Worm (Caenorhabditis elegans) whole organism, L2 larva: ENCODE data around the gene C17H12.5.

Source experiments
- C34F6.9 ChIP-seq: fragments of 150-350 bp; optimal IDR thresholded peaks from 2 replicates; lab custom pipeline; 2014; ENCODE audit warnings: missing biosample characterization, missing genetic modification characterization
- F13H6.1 ChIP-seq: sonication (generic microtip); optimal IDR thresholded peaks from 2 replicates; lab custom pipeline; 2016; ENCODE audit warnings: missing genetic modification characterization, missing compliant biosample characterization
- R02D3.7 ChIP-seq: fragments of 150-350 bp; optimal IDR thresholded peaks from 2 replicates; lab custom pipeline; 2014; ENCODE audit warnings: missing biosample characterization, missing genetic modification characterization
- Y55F3AM.14 ChIP-seq: fragments of 200-800 bp; sonication (Bioruptor generic); optimal IDR thresholded peaks from 2 replicates; lab custom pipeline; 2018; ENCODE audit warnings: mild to moderate bottlenecking, missing genetic modification characterization, missing compliant biosample characterization
- ZK546.5 ChIP-seq: sonication (generic microtip); optimal IDR thresholded peaks from 2 replicates; lab custom pipeline; 2017; ENCODE audit warnings: missing biosample characterization, missing genetic modification characterization
- alr-1 ChIP-seq: fragments of 150-350 bp; optimal IDR thresholded peaks from 2 replicates; lab custom pipeline; 2014; ENCODE audit warnings: missing biosample characterization, missing genetic modification characterization
- aly-2 ChIP-seq: fragments of 150-350 bp; optimal IDR thresholded peaks from 2 replicates; lab custom pipeline; 2014; ENCODE audit warnings: missing biosample characterization, missing genetic modification characterization
- ama-1 ChIP-seq: fragments of 150-350 bp; optimal IDR thresholded peaks from 2 replicates; lab custom pipeline; 2018; ENCODE audit warnings: inconsistent platforms
- blmp-1 ChIP-seq: sonication (generic microtip); optimal IDR thresholded peaks from 2 replicates; lab custom pipeline; 2017; ENCODE audit warnings: missing genetic modification characterization, mild to moderate bottlenecking, missing compliant biosample characterization, antibody characterized with exemption, moderate library complexity; ENCODE audit not compliant: insufficient read depth
- ceh-16 ChIP-seq: fragments of 150-350 bp; optimal IDR thresholded peaks from 2 replicates; lab custom pipeline; 2014; ENCODE audit warnings: missing biosample characterization, missing genetic modification characterization
- ceh-82 ChIP-seq: fragments of 150-350 bp; optimal IDR thresholded peaks from 2 replicates; lab custom pipeline; 2014; ENCODE audit warnings: missing biosample characterization, missing genetic modification characterization
- crh-2 ChIP-seq: sonication (generic microtip); optimal IDR thresholded peaks from 2 replicates; lab custom pipeline; 2017; ENCODE audit warnings: missing biosample characterization, missing genetic modification characterization
- dmd-4 ChIP-seq: sonication (generic microtip); optimal IDR thresholded peaks from 2 replicates; lab custom pipeline; 2017; ENCODE audit warnings: missing biosample characterization, missing genetic modification characterization
- egl-27 ChIP-seq: sonication (generic microtip); optimal IDR thresholded peaks from 3 replicates; lab custom pipeline; 2017; ENCODE audit warnings: missing biosample characterization, missing genetic modification reagents, missing genetic modification characterization
- elt-1 ChIP-seq: fragments of 150-350 bp; optimal IDR thresholded peaks from 2 replicates; lab custom pipeline; 2014; ENCODE audit warnings: missing biosample characterization, missing genetic modification characterization
- elt-3 ChIP-seq: sonication (generic microtip); optimal IDR thresholded peaks from 2 replicates; lab custom pipeline; 2017; ENCODE audit warnings: missing biosample characterization, missing genetic modification characterization
- fos-1 ChIP-seq: fragments of 150-350 bp; optimal IDR thresholded peaks from 2 replicates; lab custom pipeline; 2014; ENCODE audit warnings: missing biosample characterization, missing genetic modification characterization
- gmeb-1 ChIP-seq: fragments of 150-350 bp; optimal IDR thresholded peaks from 2 replicates; lab custom pipeline; 2014; ENCODE audit warnings: missing biosample characterization, missing genetic modification characterization
- lin-11 ChIP-seq: fragments of 150-350 bp; sonication (generic microtip); optimal IDR thresholded peaks from 2 replicates; lab custom pipeline; 2014; ENCODE audit warnings: missing biosample characterization, missing genetic modification characterization, inconsistent platforms, mixed read lengths
- lin-13 ChIP-seq: fragments of 150-350 bp; optimal IDR thresholded peaks from 2 replicates; lab custom pipeline; 2014; ENCODE audit warnings: missing biosample characterization, missing genetic modification reagents, missing genetic modification characterization
- lin-39 ChIP-seq: fragments of 150-350 bp; optimal IDR thresholded peaks from 2 replicates; lab custom pipeline; 2014; ENCODE audit warnings: missing biosample characterization, missing genetic modification reagents, missing genetic modification characterization
- lsy-2 ChIP-seq, 2 experiments: fragments of 150-350 bp in 1 of 2; sonication (generic microtip) in 1 of 2; optimal IDR thresholded peaks; 2 replicates each; lab custom pipeline; 2014 to 2017; ENCODE audit warnings: missing biosample characterization in 2 of 2, missing genetic modification characterization in 2 of 2
- mab-5 ChIP-seq: fragments of 150-350 bp; optimal IDR thresholded peaks from 2 replicates; lab custom pipeline; 2014; ENCODE audit warnings: missing biosample characterization, missing genetic modification characterization
- mbf-1 ChIP-seq: sonication (generic microtip); optimal IDR thresholded peaks from 2 replicates; lab custom pipeline; 2017; ENCODE audit warnings: missing biosample characterization, missing genetic modification characterization
- mdl-1 ChIP-seq, 2 experiments: fragments of 150-350 bp in 1 of 2; sonication (generic microtip) in 1 of 2; optimal IDR thresholded peaks; 2 replicates each; lab custom pipeline; 2017; ENCODE audit warnings: missing biosample characterization in 2 of 2, missing genetic modification characterization in 2 of 2
- nhr-10 ChIP-seq: sonication (generic microtip); optimal IDR thresholded peaks from 2 replicates; lab custom pipeline; 2017; ENCODE audit warnings: missing biosample characterization, missing genetic modification characterization
- nhr-11 ChIP-seq: fragments of 150-350 bp; optimal IDR thresholded peaks from 2 replicates; lab custom pipeline; 2014; ENCODE audit warnings: missing biosample characterization, missing genetic modification characterization
- nhr-12 ChIP-seq: fragments of 150-350 bp; optimal IDR thresholded peaks from 2 replicates; lab custom pipeline; 2014; ENCODE audit warnings: missing biosample characterization, missing genetic modification characterization
- nhr-129 ChIP-seq: fragments of 150-350 bp; optimal IDR thresholded peaks from 2 replicates; lab custom pipeline; 2014; ENCODE audit warnings: missing biosample characterization, missing genetic modification characterization
- nhr-21 ChIP-seq: fragments of 150-350 bp; optimal IDR thresholded peaks from 2 replicates; lab custom pipeline; 2014; ENCODE audit warnings: missing biosample characterization, missing genetic modification characterization
- nhr-23 ChIP-seq: fragments of 150-350 bp; optimal IDR thresholded peaks from 2 replicates; lab custom pipeline; 2014; ENCODE audit warnings: missing biosample characterization, missing genetic modification reagents, missing genetic modification characterization
- nhr-237 ChIP-seq: fragments of 150-350 bp; optimal IDR thresholded peaks from 2 replicates; lab custom pipeline; 2014; ENCODE audit warnings: missing biosample characterization, missing genetic modification characterization
- nhr-25 ChIP-seq: fragments of 150-350 bp; sonication (generic microtip); optimal IDR thresholded peaks from 3 replicates; lab custom pipeline; 2014; ENCODE audit warnings: missing biosample characterization, missing genetic modification characterization
- nhr-6 ChIP-seq: fragments of 150-350 bp; optimal IDR thresholded peaks from 2 replicates; lab custom pipeline; 2014; ENCODE audit warnings: missing biosample characterization, missing genetic modification characterization
- nhr-77 ChIP-seq: fragments of 150-350 bp; optimal IDR thresholded peaks from 2 replicates; lab custom pipeline; 2014; ENCODE audit warnings: missing biosample characterization, missing genetic modification characterization
- peb-1 ChIP-seq: fragments of 150-350 bp; optimal IDR thresholded peaks from 2 replicates; lab custom pipeline; 2014; ENCODE audit warnings: missing biosample characterization, missing genetic modification characterization
- sem-4 ChIP-seq: fragments of 150-350 bp; optimal IDR thresholded peaks from 2 replicates; lab custom pipeline; 2014; ENCODE audit warnings: missing biosample characterization, missing genetic modification reagents, missing genetic modification characterization
- skn-1 ChIP-seq: sonication (generic microtip); optimal IDR thresholded peaks from 2 replicates; lab custom pipeline; 2017; ENCODE audit warnings: missing biosample characterization, missing genetic modification characterization
- sma-3 ChIP-seq: sonication (generic microtip); optimal IDR thresholded peaks from 2 replicates; lab custom pipeline; 2016; ENCODE audit warnings: missing genetic modification reagents, missing genetic modification characterization, missing compliant biosample characterization
- sma-9 ChIP-seq, 2 experiments: fragments of 150-350 bp in 1 of 2; sonication (generic microtip) in 1 of 2; optimal IDR thresholded peaks; 2 replicates each; lab custom pipeline; 2014 to 2016; ENCODE audit warnings: missing genetic modification characterization in 2 of 2, mild to moderate bottlenecking in 1 of 2, missing biosample characterization in 1 of 2, missing compliant biosample characterization in 1 of 2, missing genetic modification reagents in 1 of 2, moderate library complexity in 1 of 2
- snpc-4 ChIP-seq: fragments of 150-350 bp; optimal IDR thresholded peaks from 2 replicates; lab custom pipeline; 2014; ENCODE audit warnings: missing biosample characterization, missing genetic modification characterization
- unc-39 ChIP-seq: fragments of 150-350 bp; optimal IDR thresholded peaks from 2 replicates; lab custom pipeline; 2014; ENCODE audit warnings: missing biosample characterization, missing genetic modification characterization
- unc-55 ChIP-seq: fragments of 150-350 bp; sonication (generic microtip); optimal IDR thresholded peaks from 3 replicates; lab custom pipeline; 2014; ENCODE audit warnings: missing biosample characterization, missing genetic modification reagents, missing genetic modification characterization
- unc-62 ChIP-seq: fragments of 150-350 bp; optimal IDR thresholded peaks from 2 replicates; lab custom pipeline; 2014; ENCODE audit warnings: missing biosample characterization, missing genetic modification reagents, missing genetic modification characterization
- zag-1 ChIP-seq: fragments of 150-350 bp; optimal IDR thresholded peaks from 2 replicates; lab custom pipeline; 2014; ENCODE audit warnings: missing biosample characterization, missing genetic modification characterization
- ztf-1 ChIP-seq: fragments of 200-800 bp; sonication (Bioruptor generic); conservative IDR thresholded peaks from 2 replicates; pipeline ENCODE4 v1.3.6; 2022; ENCODE audit warnings: missing genetic modification characterization, missing compliant biosample characterization
- ztf-11 ChIP-seq: sonication (generic microtip); optimal IDR thresholded peaks from 2 replicates; lab custom pipeline; 2017; ENCODE audit warnings: missing biosample characterization, missing genetic modification characterization
- ztf-4 ChIP-seq: fragments of 150-350 bp; optimal IDR thresholded peaks from 2 replicates; lab custom pipeline; 2014; ENCODE audit warnings: missing biosample characterization, missing genetic modification characterization

C17H12.5 gene

DNA sequence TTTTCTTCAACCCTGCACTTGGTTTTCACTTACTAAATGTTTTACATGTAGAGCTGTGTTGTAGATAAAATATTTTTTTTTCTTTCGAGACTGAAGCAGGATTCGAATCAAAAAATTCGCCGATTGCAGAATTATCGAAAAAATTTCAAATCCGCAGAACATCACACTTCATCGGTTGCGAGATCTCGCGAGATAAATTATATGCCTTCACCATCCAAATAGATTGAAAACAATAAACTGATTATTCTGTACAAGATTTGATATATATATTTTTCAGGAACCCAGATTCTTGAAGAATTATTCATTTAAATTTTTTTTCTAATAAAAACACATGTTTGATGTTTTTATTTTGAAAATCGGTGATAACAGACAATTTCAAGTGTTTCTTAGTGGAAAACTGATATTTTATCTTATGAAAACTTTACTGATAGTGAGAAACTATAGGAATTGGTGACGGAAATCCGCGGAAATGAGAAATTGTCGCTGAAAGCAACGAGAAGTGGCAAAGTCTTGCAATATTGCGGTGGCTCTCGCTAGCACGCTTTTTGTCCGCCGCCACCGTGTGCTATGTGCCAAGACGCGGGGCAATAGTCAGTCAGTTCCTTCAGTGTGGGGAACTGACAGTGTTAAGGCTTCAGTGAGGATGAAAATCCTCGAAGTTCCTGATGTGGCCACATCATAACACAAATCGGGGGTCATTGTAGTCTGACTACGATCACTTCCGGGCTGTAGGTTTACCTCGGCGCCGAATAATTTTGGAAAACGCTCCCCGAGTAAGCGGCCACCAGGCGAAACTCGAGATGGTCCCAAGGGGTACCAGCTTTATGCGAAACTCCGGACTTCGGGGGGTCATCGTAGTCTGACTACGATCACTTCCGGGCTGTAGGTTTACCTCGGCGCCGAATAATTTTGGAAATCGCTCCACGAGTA lies 24.8 kb downstream of the C17H12.5 start:
- no peak for TF ChIP-seq ztf-4 (tag; lab: Kevin White, UChicago)
- no peak for TF ChIP-seq aly-2 (tag; lab: Kevin White, UChicago)
- no peak for TF ChIP-seq ceh-16 (tag; lab: Kevin White, UChicago)
- no peak for TF ChIP-seq alr-1
- no peak for TF ChIP-seq unc-62 (GFP tag; lab: Kevin White, UChicago)
- TF ChIP-seq Y55F3AM.14 (GFP tag; lab: Kevin White, UChicago): peak; percentile 16
- no peak for TF ChIP-seq egl-27 (tag; lab: Kevin White, UChicago)
- TF ChIP-seq fos-1 (tag; lab: Kevin White, UChicago): no peak
- TF ChIP-seq mdl-1 (tag; optimal IDR thresholded peaks at IDR 0.05; lab: Kevin White, UChicago): no peak
- TF ChIP-seq nhr-129: no peak
- TF ChIP-seq C34F6.9 (tag; lab: Kevin White, UChicago): no peak
- no peak for TF ChIP-seq F13H6.1 (tag; lab: Kevin White, UChicago)
- TF ChIP-seq crh-2 (tag; lab: Kevin White, UChicago): peak; percentile 71
- no peak for TF ChIP-seq ceh-82 (tag; lab: Kevin White, UChicago)
- TF ChIP-seq sem-4: no peak
- TF ChIP-seq unc-39 (tag; lab: Kevin White, UChicago): no peak
- TF ChIP-seq ZK546.5 (tag; lab: Kevin White, UChicago): no peak
- peak; percentile 32 for TF ChIP-seq sma-9 (GFP tag; optimal IDR thresholded peaks at IDR 0.05; lab: Kevin White, UChicago)
- no peak for TF ChIP-seq sma-9 (tag; optimal IDR thresholded peaks at IDR 0.05; lab: Kevin White, UChicago)
- no peak for TF ChIP-seq R02D3.7 (tag; lab: Kevin White, UChicago)
- no peak for TF ChIP-seq nhr-21 (tag; lab: Kevin White, UChicago)
- no peak for TF ChIP-seq blmp-1 (tag; lab: Kevin White, UChicago)
- TF ChIP-seq peb-1 (tag; lab: Kevin White, UChicago): no peak
- no peak for TF ChIP-seq ama-1 (lab: Kevin White, UChicago)
- TF ChIP-seq nhr-12 (tag; lab: Kevin White, UChicago): no peak
- no peak for TF ChIP-seq dmd-4
- TF ChIP-seq gmeb-1: peak; percentile 35
- TF ChIP-seq nhr-11 (tag; lab: Kevin White, UChicago): no peak
- no peak for TF ChIP-seq zag-1 (tag; lab: Kevin White, UChicago)
- no peak for TF ChIP-seq elt-1 (tag; lab: Kevin White, UChicago)
- no peak for TF ChIP-seq nhr-237 (tag; lab: Kevin White, UChicago)
- TF ChIP-seq elt-3 (tag; lab: Kevin White, UChicago): no peak
- TF ChIP-seq snpc-4 (tag; lab: Kevin White, UChicago): peak; percentile 42
- TF ChIP-seq sma-3 (GFP tag; lab: Kevin White, UChicago): peak; percentile 28
- TF ChIP-seq nhr-6 (tag; lab: Kevin White, UChicago): peak; percentile 43
- no peak for TF ChIP-seq mbf-1 (tag; lab: Kevin White, UChicago)
- TF ChIP-seq lin-11 (tag; lab: Kevin White, UChicago): no peak
- no peak for TF ChIP-seq unc-55 (GFP tag; lab: Kevin White, UChicago)
- TF ChIP-seq nhr-25: no peak
- no peak for TF ChIP-seq nhr-10 (tag; lab: Kevin White, UChicago)
- no peak for TF ChIP-seq mab-5 (tag; lab: Kevin White, UChicago)
- TF ChIP-seq ztf-11 (tag; lab: Kevin White, UChicago): no peak
- TF ChIP-seq ztf-1: no peak
- no peak for TF ChIP-seq lin-39 (tag; lab: Kevin White, UChicago)
- TF ChIP-seq lsy-2 (tag; optimal IDR thresholded peaks at IDR 0.05; lab: Kevin White, UChicago): no peak
- TF ChIP-seq nhr-77: no peak
- no peak for TF ChIP-seq nhr-23 (tag; lab: Kevin White, UChicago)
- no peak for TF ChIP-seq skn-1 (tag; lab: Kevin White, UChicago)
- peak; percentile 18 for TF ChIP-seq lin-13 (GFP tag; lab: Kevin White, UChicago)
